Fruit fly (Drosophila melanogaster): Measurements from ENCODE around the gene CG7920.

The CG7920 gene

dm6 chr3R:30046029-30047001 lies 31.2 kb upstream of the CG7920 start, which contains the start of the genes RpL32 and CG7943 (continued):
- TF ChIP-seq CG9705 (GFP tag; optimal IDR thresholded peaks at IDR 0.05) (peak; percentile 96), GATAd (GFP tag; optimal IDR thresholded peaks at IDR 0.05) (peak; percentile 90), dl (GFP tag; optimal IDR thresholded peaks at IDR 0.05; ENCODE audit: insufficient read depth in 1 of 2, partially characterized antibody in 2 of 2) (no peak), foxo (GFP tag; optimal IDR thresholded peaks at IDR 0.05) (peak; percentile 84 to 96), dmrt93B (GFP tag; optimal IDR thresholded peaks at IDR 0.05) (peak; percentile 97), br (GFP tag; optimal IDR thresholded peaks at IDR 0.05) (peak; percentile 95)

dm6 chr3R:30043139-30043744 lies 28.2 kb upstream of the CG7920 start, which contains the start of gene Sry-delta:
TSS of gene Sry-delta (plus strand) at chr3R:30043341.
- TF ChIP-seq Jra (GFP tag; optimal IDR thresholded peaks at IDR 0.05) (no peak), Vsx2 (GFP tag; optimal IDR thresholded peaks at IDR 0.05; ENCODE audit: partially characterized antibody) (no peak), Hr78 (GFP tag; optimal IDR thresholded peaks at IDR 0.05) (no peak), OdsH (GFP tag; optimal IDR thresholded peaks at IDR 0.05) (peak; percentile 61), usp (GFP tag; optimal IDR thresholded peaks at IDR 0.05) (no peak), CG9705 (GFP tag; optimal IDR thresholded peaks at IDR 0.05) (peak; percentile 70), CG32264 (GFP tag; optimal IDR thresholded peaks at IDR 0.05) (peak; percentile 5), GATAd (GFP tag; optimal IDR thresholded peaks at IDR 0.05) (no peak), HLH106 (tag; optimal IDR thresholded peaks at IDR 0.05) (peak; percentile 75), ey (GFP tag; optimal IDR thresholded peaks at IDR 0.05) (peak; percentile 73), Mio (GFP tag; optimal IDR thresholded peaks at IDR 0.05) (no peak), psq (GFP tag; optimal IDR thresholded peaks at IDR 0.05) (peak; percentile 35), lola (GFP tag; optimal IDR thresholded peaks at IDR 0.05) (no peak), foxo (GFP tag; optimal IDR thresholded peaks at IDR 0.05) (peak in 1 of 2 experiments; percentile 87), brk (GFP tag; optimal IDR thresholded peaks at IDR 0.05) (no peak), Myc (optimal IDR thresholded peaks at IDR 0.05) (no peak), Hnf4 (GFP tag; optimal IDR thresholded peaks at IDR 0.05) (no peak), CrebA (GFP tag; optimal IDR thresholded peaks at IDR 0.05; ENCODE audit: borderline replicate concordance) (no peak), h (GFP tag; optimal IDR thresholded peaks at IDR 0.05) (no peak), rgr (GFP tag; optimal IDR thresholded peaks at IDR 0.05) (peak; percentile 80), Sp1 (GFP tag; optimal IDR thresholded peaks at IDR 0.05) (peak; percentile 71), Dif (GFP tag; optimal IDR thresholded peaks at IDR 0.05; ENCODE audit: partially characterized antibody) (peak; percentile 18), dsf (GFP tag; optimal IDR thresholded peaks at IDR 0.05; ENCODE audit: borderline replicate concordance) (peak; percentile 43), Rel (GFP tag; optimal IDR thresholded peaks at IDR 0.05) (no peak), Rel (tag; optimal IDR thresholded peaks at IDR 0.05) (no peak), sv (GFP tag; optimal IDR thresholded peaks at IDR 0.05) (peak; percentile 81), tai (GFP tag; optimal IDR thresholded peaks at IDR 0.05) (no peak), Dfd (GFP tag; optimal IDR thresholded peaks at IDR 0.05) (no peak), dl (GFP tag; optimal IDR thresholded peaks at IDR 0.05; ENCODE audit: insufficient read depth in 1 of 2, partially characterized antibody in 2 of 2) (no peak), Abd-B (GFP tag; optimal IDR thresholded peaks at IDR 0.05) (no peak), pan (optimal IDR thresholded peaks at IDR 0.05) (no peak), sage (GFP tag; optimal IDR thresholded peaks at IDR 0.05) (no peak), jim (GFP tag; optimal IDR thresholded peaks at IDR 0.05) (no peak), br (GFP tag; optimal IDR thresholded peaks at IDR 0.05) (no peak), woc (GFP tag; optimal IDR thresholded peaks at IDR 0.05) (no peak), Hr83 (GFP tag; optimal IDR thresholded peaks at IDR 0.05; ENCODE audit: poor library complexity, severe bottlenecking) (peak; percentile 97), dmrt93B (GFP tag; optimal IDR thresholded peaks at IDR 0.05) (no peak), fru (GFP tag; optimal IDR thresholded peaks at IDR 0.05) (no peak), N (GFP tag; optimal IDR thresholded peaks at IDR 0.05) (no peak)

All from whole organism, wandering third instar larva.